Fruit fly (Drosophila melanogaster) whole organism, prepupa: ENCODE measurements around the gene PIP82.
A peak's percentile ranks its signal among the peaks of the same experiment; 100 is the strongest.

ENCODE experiments used
- Blimp-1 ChIP-seq: fragments of 200-800 bp; sonication (Bioruptor generic); optimal IDR thresholded peaks from 3 replicates; lab custom pipeline; 2017; ENCODE audit warnings: missing biosample characterization, missing genetic modification characterization, mild to moderate bottlenecking, moderate library complexity, missing genetic modification reagents
- CG11294 ChIP-seq: fragments of 200-800 bp; sonication (Bioruptor generic); IDR thresholded peaks from 2 replicates; pipeline ENCODE4 v1.3.6; 2022; ENCODE audit warnings: missing biosample characterization, missing genetic modification characterization
- CG11762 ChIP-seq: fragments of 200-800 bp; sonication (Bioruptor generic); optimal IDR thresholded peaks from 3 replicates; lab custom pipeline; 2016; ENCODE audit warnings: missing biosample characterization, missing genetic modification characterization; ENCODE audit not compliant: insufficient read depth
- CG15336 ChIP-seq: fragments of 200-800 bp; sonication (Bioruptor generic); IDR thresholded peaks from 2 replicates; pipeline ENCODE4 v1.3.6; 2022; ENCODE audit warnings: missing biosample characterization, missing genetic modification characterization
- CG31627 ChIP-seq: fragments of 200-800 bp; sonication (Bioruptor generic); optimal IDR thresholded peaks from 3 replicates; lab custom pipeline; 2016; ENCODE audit warnings: missing biosample characterization, missing genetic modification characterization
- CG32006 ChIP-seq: fragments of 200-800 bp; sonication (Bioruptor generic); optimal IDR thresholded peaks from 3 replicates; lab custom pipeline; 2017; ENCODE audit warnings: missing biosample characterization, mild to moderate bottlenecking, missing genetic modification characterization
- CG34406 ChIP-seq: fragments of 200-800 bp; sonication (Bioruptor generic); optimal IDR thresholded peaks from 3 replicates; lab custom pipeline; 2016; ENCODE audit warnings: missing biosample characterization, missing genetic modification characterization
- CG6276 ChIP-seq: fragments of 200-800 bp; sonication (Bioruptor generic); optimal IDR thresholded peaks from 2 replicates; lab custom pipeline; 2017; ENCODE audit warnings: missing biosample characterization, mild to moderate bottlenecking, missing genetic modification characterization
- CG6808 ChIP-seq: fragments of 200-800 bp; sonication (Bioruptor generic); optimal IDR thresholded peaks from 3 replicates; lab custom pipeline; 2017; ENCODE audit warnings: missing biosample characterization, missing genetic modification characterization, mild to moderate bottlenecking, moderate library complexity, missing genetic modification reagents
- CG6854 ChIP-seq: fragments of 200-800 bp; sonication (Bioruptor generic); optimal IDR thresholded peaks from 2 replicates; lab custom pipeline; 2017; ENCODE audit warnings: missing biosample characterization, mild to moderate bottlenecking, missing genetic modification characterization
- CG7368 ChIP-seq: fragments of 200-800 bp; sonication (Bioruptor generic); optimal IDR thresholded peaks from 3 replicates; lab custom pipeline; 2016; ENCODE audit warnings: missing biosample characterization, missing genetic modification characterization
- CG8119 ChIP-seq: fragments of 200-800 bp; sonication (Bioruptor generic); IDR thresholded peaks from 3 replicates; pipeline ENCODE4 v1.3.6; 2022; ENCODE audit warnings: missing biosample characterization, missing genetic modification characterization
- CG8632 ChIP-seq: fragments of 200-800 bp; sonication (Bioruptor generic); optimal IDR thresholded peaks from 3 replicates; lab custom pipeline; 2016; ENCODE audit warnings: missing biosample characterization, missing genetic modification characterization
- Eip75B ChIP-seq: fragments of 200-800 bp; sonication (Bioruptor generic); optimal IDR thresholded peaks from 3 replicates; lab custom pipeline; 2016; ENCODE audit warnings: missing biosample characterization, missing genetic modification characterization
- Eip78C ChIP-seq: fragments of 200-800 bp; sonication (Bioruptor generic); peaks from one replicate; lab custom pipeline; 2016; ENCODE audit warnings: missing biosample characterization, missing genetic modification characterization
- Eip93F ChIP-seq: fragments of 200-800 bp; sonication (Bioruptor generic); optimal IDR thresholded peaks from 2 replicates; lab custom pipeline; 2016; ENCODE audit warnings: missing biosample characterization, mild to moderate bottlenecking, missing genetic modification characterization
- Ets21C ChIP-seq: fragments of 200-800 bp; sonication (Bioruptor generic); optimal IDR thresholded peaks from 3 replicates; lab custom pipeline; 2016; ENCODE audit warnings: missing biosample characterization, missing genetic modification characterization
- Ets96B ChIP-seq: fragments of 200-800 bp; optimal IDR thresholded peaks from 2 replicates; lab custom pipeline; 2019; ENCODE audit warnings: missing biosample characterization, mild to moderate bottlenecking, missing genetic modification characterization, moderate library complexity
- Gug ChIP-seq: fragments of 200-800 bp; sonication (Bioruptor generic); IDR thresholded peaks from 2 replicates; pipeline ENCODE4 v1.3.6; 2022; ENCODE audit warnings: missing biosample characterization, missing genetic modification characterization
- Hr38 ChIP-seq: sonication (Bioruptor generic); optimal IDR thresholded peaks from 2 replicates; lab custom pipeline; 2016; ENCODE audit warnings: missing biosample characterization, missing genetic modification characterization
- Hr4 ChIP-seq: fragments of 200-800 bp; sonication (Bioruptor generic); optimal IDR thresholded peaks from 3 replicates; lab custom pipeline; 2016; ENCODE audit warnings: missing biosample characterization, missing genetic modification characterization
- Lpt ChIP-seq: fragments of 200-800 bp; sonication (Bioruptor generic); optimal IDR thresholded peaks from 3 replicates; lab custom pipeline; 2016; ENCODE audit warnings: missing biosample characterization, missing genetic modification characterization
- Met ChIP-seq: fragments of 200-800 bp; sonication (Bioruptor generic); optimal IDR thresholded peaks from 3 replicates; lab custom pipeline; 2016; ENCODE audit warnings: missing biosample characterization, missing genetic modification characterization
- OdsH ChIP-seq: fragments of 200-800 bp; sonication (Bioruptor generic); optimal IDR thresholded peaks from 3 replicates; lab custom pipeline; 2016; ENCODE audit warnings: missing biosample characterization, missing genetic modification characterization
- Smox ChIP-seq: fragments of 200-800 bp; sonication (Bioruptor generic); optimal IDR thresholded peaks from 3 replicates; lab custom pipeline; 2016; ENCODE audit warnings: missing biosample characterization, missing genetic modification characterization
- Sox102F ChIP-seq: fragments of 200-800 bp; sonication (Bioruptor generic); optimal IDR thresholded peaks from 2 replicates; lab custom pipeline; 2016; ENCODE audit warnings: missing biosample characterization, mild to moderate bottlenecking, missing genetic modification characterization
- Sox14 ChIP-seq: fragments of 200-800 bp; sonication (Bioruptor generic); optimal IDR thresholded peaks from 3 replicates; lab custom pipeline; 2016; ENCODE audit warnings: missing biosample characterization, missing genetic modification characterization
- achi ChIP-seq: fragments of 200-800 bp; sonication (Bioruptor generic); optimal IDR thresholded peaks from 3 replicates; lab custom pipeline; 2016; ENCODE audit warnings: missing biosample characterization, missing genetic modification characterization
- acj6 ChIP-seq: fragments of 200-800 bp; sonication (Bioruptor generic); optimal IDR thresholded peaks from 3 replicates; lab custom pipeline; 2016; ENCODE audit warnings: missing biosample characterization, missing genetic modification characterization
- dsx ChIP-seq: fragments of 200-800 bp; optimal IDR thresholded peaks from 3 replicates; lab custom pipeline; 2019; ENCODE audit warnings: missing biosample characterization, mild to moderate bottlenecking, missing genetic modification characterization, moderate library complexity; ENCODE audit not compliant: poor library complexity, severe bottlenecking
- eg ChIP-seq: fragments of 200-800 bp; sonication (Bioruptor generic); IDR thresholded peaks from 3 replicates; pipeline ENCODE4 v1.3.6; 2022; ENCODE audit warnings: missing biosample characterization, missing genetic modification characterization
- esn ChIP-seq: fragments of 200-800 bp; sonication (Bioruptor generic); optimal IDR thresholded peaks from 2 replicates; lab custom pipeline; 2016; ENCODE audit warnings: missing biosample characterization, mild to moderate bottlenecking, missing genetic modification characterization, moderate library complexity
- fd59A ChIP-seq: fragments of 200-800 bp; sonication (Bioruptor generic); optimal IDR thresholded peaks from 2 replicates; lab custom pipeline; 2017; ENCODE audit warnings: missing biosample characterization, mild to moderate bottlenecking, missing genetic modification characterization, missing genetic modification reagents
- fd85E ChIP-seq: fragments of 200-800 bp; sonication (Bioruptor generic); optimal IDR thresholded peaks from 3 replicates; lab custom pipeline; 2016; ENCODE audit warnings: missing biosample characterization, missing genetic modification characterization
- fkh ChIP-seq: fragments of 200-800 bp; sonication (Bioruptor generic); optimal IDR thresholded peaks from 3 replicates; lab custom pipeline; 2017; ENCODE audit warnings: missing biosample characterization, mild to moderate bottlenecking, missing genetic modification characterization, moderate library complexity
- net ChIP-seq: fragments of 200-800 bp; sonication (Bioruptor generic); optimal IDR thresholded peaks from 3 replicates; lab custom pipeline; 2016; ENCODE audit warnings: missing biosample characterization, missing genetic modification characterization
- salr ChIP-seq, 2 experiments: fragments of 200-800 bp; sonication (Bioruptor generic); optimal IDR thresholded peaks; 3 replicates each; lab custom pipeline; 2016 to 2018; ENCODE audit warnings: missing biosample characterization in 2 of 2, missing genetic modification characterization in 2 of 2, mild to moderate bottlenecking in 1 of 2
- spab ChIP-seq: fragments of 200-800 bp; sonication (Bioruptor generic); optimal IDR thresholded peaks from 2 replicates; lab custom pipeline; 2017; ENCODE audit warnings: missing biosample characterization, mild to moderate bottlenecking, missing genetic modification characterization, missing genetic modification reagents
- svp ChIP-seq: fragments of 200-800 bp; sonication (Bioruptor generic); peaks from one replicate; lab custom pipeline; 2016; ENCODE audit warnings: missing biosample characterization, missing genetic modification characterization
- topi ChIP-seq: fragments of 200-800 bp; sonication (Bioruptor generic); optimal IDR thresholded peaks from 3 replicates; lab custom pipeline; 2016; ENCODE audit warnings: missing biosample characterization, missing genetic modification characterization
- vri ChIP-seq: fragments of 200-800 bp; sonication (Bioruptor generic); optimal IDR thresholded peaks from 3 replicates; lab custom pipeline; 2016; ENCODE audit warnings: missing biosample characterization, mild to moderate bottlenecking, missing genetic modification characterization

PIP82 gene

dm6 chrX:8533589-8534320, 4.3 kb upstream of the PIP82 start (continued):
- TF ChIP-seq CG8119 (GFP tag; lab: Robert Waterston, UW) (peak; percentile 81), Eip75B (GFP tag; lab: Kevin White, UChicago) (no peak), dsx (no peak), Smox (GFP tag; lab: Kevin White, UChicago) (no peak), net (GFP tag; lab: Kevin White, UChicago) (peak; percentile 56), svp (GFP tag; lab: Kevin White, UChicago) (peak; percentile 30), CG6276 (GFP tag; lab: Kevin White, UChicago) (peak; percentile 75), CG11762 (GFP tag; lab: Kevin White, UChicago) (no peak), CG7368 (no peak)

- TF ChIP-seq CG6854 (GFP tag; lab: Kevin White, UChicago) (no peak), Sox14 (GFP tag; lab: Kevin White, UChicago) (no peak), eg (GFP tag; lab: Robert Waterston, UW) (0 out of 3 replicates have a peak, but pooled peaks have one; percentile 25)
- TF ChIP-seq, all 60 proteins: peak for 1
Measured at dm6 chrX:8531775-8532174, 2.3 kb upstream of the PIP82 start.

- peak; percentile 49 for TF ChIP-seq svp (GFP tag; lab: Kevin White, UChicago)
- TF ChIP-seq topi (GFP tag; lab: Kevin White, UChicago), result no peak
Measured at dm6 chrX:8523572-8524155, 5.8 kb downstream of the PIP82 start.

dm6 chrX:8522504-8522903, 7.0 kb downstream of the PIP82 start:
- TF ChIP-seq achi (GFP tag; lab: Kevin White, UChicago), result no peak
- TF ChIP-seq esn (GFP tag; lab: Kevin White, UChicago), result peak; percentile 16
- peak; percentile 14 for TF ChIP-seq CG8632 (GFP tag; lab: Kevin White, UChicago)
- no peak for TF ChIP-seq net (GFP tag; lab: Kevin White, UChicago)
- TF ChIP-seq Met, result peak; percentile 22
- TF ChIP-seq vri (GFP tag; lab: Kevin White, UChicago), result peak; percentile 12
- TF ChIP-seq Hr4, result no peak
- TF ChIP-seq spab, result no peak
- no peak for TF ChIP-seq fd59A
- TF ChIP-seq CG15336 (GFP tag; lab: Robert Waterston, UW), result peak; percentile 35; the same call in 1 of the 2 replicates
- TF ChIP-seq Blimp-1 (GFP tag; lab: Kevin White, UChicago), result no peak
- peak; percentile 38 for TF ChIP-seq Eip78C (GFP tag; lab: Kevin White, UChicago)
- TF ChIP-seq Sox102F (GFP tag; lab: Kevin White, UChicago), result peak; percentile 14
- no peak for TF ChIP-seq dsx
- no peak for TF ChIP-seq Eip93F (GFP tag; lab: Kevin White, UChicago)
- TF ChIP-seq CG8119 (GFP tag; lab: Robert Waterston, UW), result peak; percentile 35; the same call in 1 of the 3 replicates
- TF ChIP-seq fkh (GFP tag; lab: Kevin White, UChicago), result peak; percentile 35
- no peak for TF ChIP-seq Ets96B (tag; lab: Kevin White, UChicago)
- no peak for TF ChIP-seq CG32006
- TF ChIP-seq CG7368, result no peak
- peak; percentile 37; the same call in 1 of the 3 replicates for TF ChIP-seq eg (GFP tag; lab: Robert Waterston, UW)

- TF ChIP-seq CG6276 (GFP tag; lab: Kevin White, UChicago), result peak; percentile 67
- TF ChIP-seq Eip78C (GFP tag; lab: Kevin White, UChicago), result peak; percentile 62
- TF ChIP-seq OdsH (GFP tag; lab: Kevin White, UChicago), result peak; percentile 13
- TF ChIP-seq fkh (GFP tag; lab: Kevin White, UChicago), result no peak
- peak; percentile 52 for TF ChIP-seq Lpt (GFP tag; lab: Kevin White, UChicago)
- no peak for TF ChIP-seq Ets21C
- no peak for TF ChIP-seq Hr38
- peak; percentile 16 for TF ChIP-seq acj6
- no peak for TF ChIP-seq Blimp-1 (GFP tag; lab: Kevin White, UChicago)
- no peak for TF ChIP-seq CG31627
- TF ChIP-seq CG6808 (GFP tag; lab: Kevin White, UChicago), result no peak
- TF ChIP-seq vri (GFP tag; lab: Kevin White, UChicago), result no peak
- no peak for TF ChIP-seq CG34406 (GFP tag; lab: Kevin White, UChicago)
- TF ChIP-seq fd85E (GFP tag; lab: Kevin White, UChicago), result no peak
- peak; percentile 52 for TF ChIP-seq Gug (GFP tag; lab: Robert Waterston, UW)
- TF ChIP-seq Sox102F (GFP tag; lab: Kevin White, UChicago), result no peak
- TF ChIP-seq Sox14 (GFP tag; lab: Kevin White, UChicago), result no peak
- TF ChIP-seq CG11294 (GFP tag; lab: Robert Waterston, UW), result 0 out of 2 replicates have a peak, but pooled peaks have one; percentile 13
- TF ChIP-seq salr (GFP tag; optimal IDR thresholded peaks at IDR 0.05; lab: Kevin White, UChicago), result peak in 1 of 2 experiments; percentile 10
- TF ChIP-seq CG8119 (GFP tag; lab: Robert Waterston, UW), result peak; percentile 71
Measured at dm6 chrX:8521492-8521891, 8.0 kb downstream of the PIP82 start.
